Fruit fly (Drosophila melanogaster): ENCODE results near the gene CG4572.
A peak's percentile ranks its signal among the peaks of the same experiment; 100 is the strongest.

DNA sequence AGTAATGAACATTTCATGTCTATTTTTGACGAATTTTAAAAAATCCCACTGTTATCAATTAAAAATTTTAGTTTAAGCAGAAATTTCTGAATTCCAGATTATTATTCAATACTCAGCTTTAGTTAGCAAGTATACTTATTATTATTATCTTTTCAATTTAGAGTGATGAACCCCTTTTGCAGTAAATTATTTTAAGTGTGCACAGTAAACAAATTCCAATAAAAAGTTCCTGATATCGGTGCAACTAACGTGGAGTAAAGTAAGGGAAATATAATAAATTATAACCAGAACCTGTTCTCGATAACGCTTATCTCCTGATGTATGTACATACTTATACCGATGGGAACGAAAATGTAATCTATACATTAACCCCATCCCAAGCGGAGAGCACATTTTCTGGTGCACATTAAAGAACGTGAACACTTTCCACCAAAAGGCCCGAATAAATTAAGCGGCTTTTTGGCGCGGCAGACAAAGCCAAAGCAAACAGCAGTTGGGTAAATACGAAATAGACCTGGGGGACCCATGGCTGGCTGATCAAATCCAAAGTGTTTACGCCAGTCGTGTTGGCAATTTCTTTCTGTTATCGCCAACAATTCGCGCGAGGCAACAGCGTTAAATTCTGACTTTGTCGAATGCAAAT lies 6.1 kb downstream of the CG4572 start:
- TF ChIP-seq Abd-B (GFP tag; optimal IDR thresholded peaks at IDR 0.05) (no peak), fru (GFP tag; optimal IDR thresholded peaks at IDR 0.05) (peak; percentile 74), usp (GFP tag; optimal IDR thresholded peaks at IDR 0.05) (no peak)

Data from whole organism, wandering third instar larva.